Worm (Caenorhabditis elegans): ENCODE data around the gene nbet-1.

- TF ChIP-seq unc-62 (GFP tag; optimal IDR thresholded peaks at IDR 0.05) (no peak), Y116A8C.19 (tag; optimal IDR thresholded peaks at IDR 0.05; ENCODE audit: borderline replicate concordance) (no peak)
These were observed 21.2 kb downstream of the nbet-1 start, which contains the start of gene thn-5 for ce11 chrIV:5230530-5230929.

Measured in whole organism, L1 larva.